Fruit fly (Drosophila melanogaster): Measurements from ENCODE around the gene CG6696.

CG6696 gene

dm6 chrX:18634716-18635115, 27.2 kb downstream of the CG6696 start, which contains the start of gene wgn (continued):
- TF ChIP-seq CG12744 (GFP tag; optimal IDR thresholded peaks at IDR 0.05) (no peak), nmo (GFP tag; optimal IDR thresholded peaks at IDR 0.05) (no peak), CG1647 (GFP tag; optimal IDR thresholded peaks at IDR 0.05) (no peak), Bteb2 (GFP tag; optimal IDR thresholded peaks at IDR 0.05) (no peak), Nf-YB (GFP tag; optimal IDR thresholded peaks at IDR 0.05) (no peak), CG13123 (GFP tag; optimal IDR thresholded peaks at IDR 0.05) (no peak), TFAM (GFP tag; optimal IDR thresholded peaks at IDR 0.05) (no peak), sd (tag; optimal IDR thresholded peaks at IDR 0.05) (no peak), CG16813 (GFP tag; IDR thresholded peaks at IDR 0.05; ENCODE audit: partially characterized antibody) (peak; percentile 77), CG17385 (GFP tag; optimal IDR thresholded peaks at IDR 0.05) (peak; percentile 4), CG4424 (GFP tag; optimal IDR thresholded peaks at IDR 0.05) (no peak), sna (GFP tag; IDR thresholded peaks at IDR 0.05; ENCODE audit: partially characterized antibody) (peak; percentile 91), CG3407 (GFP tag; optimal IDR thresholded peaks at IDR 0.05) (no peak), CG4360 (GFP tag; IDR thresholded peaks at IDR 0.05) (peak; percentile 36; the same call in 1 of the 2 replicates), CG14860 (GFP tag; IDR thresholded peaks at IDR 0.05; ENCODE audit: partially characterized antibody) (peak; percentile 54), sr (GFP tag; IDR thresholded peaks at IDR 0.05) (no peak), CG42726 (GFP tag; IDR thresholded peaks at IDR 0.05; ENCODE audit: partially characterized antibody) (peak; percentile 46; the same call in 1 of the 2 replicates), E2f1 (GFP tag; IDR thresholded peaks at IDR 0.05) (no peak), CG9727 (GFP tag; optimal IDR thresholded peaks at IDR 0.05) (no peak), lab (GFP tag; optimal IDR thresholded peaks at IDR 0.05) (peak; percentile 36), cg (GFP tag; optimal IDR thresholded peaks at IDR 0.05) (no peak), pb (GFP tag; optimal IDR thresholded peaks at IDR 0.05) (no peak), seq (GFP tag; IDR thresholded peaks at IDR 0.05) (no peak), CG31441 (GFP tag; IDR thresholded peaks at IDR 0.05) (no peak), her (GFP tag; optimal IDR thresholded peaks at IDR 0.05) (no peak), unc-4 (GFP tag; IDR thresholded peaks at IDR 0.05; ENCODE audit: partially characterized antibody) (no peak; the same call in 1 of the 2 replicates), CG12104 (GFP tag; optimal IDR thresholded peaks at IDR 0.05) (no peak), CG18599 (GFP tag; optimal IDR thresholded peaks at IDR 0.05) (no peak), CG9876 (GFP tag; optimal IDR thresholded peaks at IDR 0.05) (no peak), Rx (GFP tag; IDR thresholded peaks at IDR 0.05) (no peak), Elba2 (GFP tag; optimal IDR thresholded peaks at IDR 0.05) (no peak), CG1602 (GFP tag; optimal IDR thresholded peaks at IDR 0.05) (no peak), pan (optimal IDR thresholded peaks at IDR 0.05) (no peak), pan (GFP tag; optimal IDR thresholded peaks at IDR 0.05 in 1 of 2, IDR thresholded peaks at IDR 0.05 in 1 of 2) (peak in 1 of 2 experiments; percentile 35), CG30431 (GFP tag; optimal IDR thresholded peaks at IDR 0.05) (no peak), CG10321 (GFP tag; IDR thresholded peaks at IDR 0.05) (no peak), CG10959 (GFP tag; IDR thresholded peaks at IDR 0.05) (no peak), Dll (GFP tag; IDR thresholded peaks at IDR 0.05; ENCODE audit: partially characterized antibody) (peak; percentile 97), Mes4 (GFP tag; optimal IDR thresholded peaks at IDR 0.05) (no peak), CG11695 (GFP tag; IDR thresholded peaks at IDR 0.05) (no peak), CG32532 (GFP tag; IDR thresholded peaks at IDR 0.05) (peak; percentile 33; the same call in 1 of the 2 replicates), Spps (tag; optimal IDR thresholded peaks at IDR 0.05) (no peak), schlank (tag; optimal IDR thresholded peaks at IDR 0.05) (no peak), CG3163 (GFP tag; optimal IDR thresholded peaks at IDR 0.05) (no peak), Deaf1 (tag; optimal IDR thresholded peaks at IDR 0.05) (no peak), CG4328 (GFP tag; optimal IDR thresholded peaks at IDR 0.05) (no peak), psq (GFP tag; optimal IDR thresholded peaks at IDR 0.05) (no peak), sens (GFP tag) (peak; percentile 35), pnt (GFP tag; optimal IDR thresholded peaks at IDR 0.05) (no peak), ab (GFP tag; optimal IDR thresholded peaks at IDR 0.05) (no peak), CG11504 (tag; optimal IDR thresholded peaks at IDR 0.05) (no peak), CG10543 (GFP tag; optimal IDR thresholded peaks at IDR 0.05) (no peak)

All from whole organism, embryonic.